Fruit fly (Drosophila melanogaster) whole organism, embryonic: Measurements from ENCODE around the gene CG1632.

Experiments used
- Ada2b ChIP-seq: fragments of 200-800 bp; sonication (Bioruptor generic); IDR thresholded peaks from 2 replicates; pipeline ENCODE4 v1.3.6; 2022; ENCODE audit warnings: missing biosample characterization, missing genetic modification characterization
- Atf6 ChIP-seq: fragments of 200-800 bp; sonication (Bioruptor generic); IDR thresholded peaks from 2 replicates; pipeline ENCODE4 v1.3.6; 2022; ENCODE audit warnings: missing biosample characterization, missing genetic modification characterization
- CG10147 ChIP-seq: fragments of 200-800 bp; sonication (Bioruptor generic); optimal IDR thresholded peaks from 2 replicates; lab custom pipeline; 2019; ENCODE audit warnings: missing biosample characterization, mild to moderate bottlenecking, missing genetic modification characterization, moderate library complexity
- CG10431 ChIP-seq: fragments of 200-800 bp; sonication (Bioruptor generic); optimal IDR thresholded peaks from 3 replicates; lab custom pipeline; 2018; ENCODE audit warnings: missing biosample characterization, mild to moderate bottlenecking, missing genetic modification characterization
- CG12219 ChIP-seq: fragments of 200-800 bp; sonication (Bioruptor generic); optimal IDR thresholded peaks from 3 replicates; lab custom pipeline; 2018; ENCODE audit warnings: missing biosample characterization, mild to moderate bottlenecking, missing genetic modification characterization
- CG15073 ChIP-seq: fragments of 200-800 bp; sonication (Bioruptor generic); optimal IDR thresholded peaks from 2 replicates; lab custom pipeline; 2016; ENCODE audit warnings: missing biosample characterization, missing genetic modification characterization
- CG2116 ChIP-seq: fragments of 200-800 bp; sonication (Bioruptor generic); optimal IDR thresholded peaks from 3 replicates; lab custom pipeline; 2018; ENCODE audit warnings: missing biosample characterization, mild to moderate bottlenecking, missing genetic modification characterization
- CG2120 ChIP-seq: fragments of 200-800 bp; sonication (Bioruptor generic); optimal IDR thresholded peaks from 3 replicates; lab custom pipeline; 2016; ENCODE audit warnings: missing biosample characterization, missing genetic modification characterization
- CG32772 ChIP-seq: fragments of 200-800 bp; sonication (Bioruptor generic); IDR thresholded peaks from 2 replicates; pipeline ENCODE4 v1.3.6; 2022; ENCODE audit warnings: missing biosample characterization, missing genetic modification characterization
- CG3726 ChIP-seq: fragments of 200-800 bp; sonication (Bioruptor generic); IDR thresholded peaks from 3 replicates; pipeline ENCODE4, ENCODE4 v1.3.6; 2022; ENCODE audit warnings: missing biosample characterization, missing genetic modification characterization
- CG7839 ChIP-seq: fragments of 200-800 bp; sonication (Bioruptor generic); optimal IDR thresholded peaks from 3 replicates; lab custom pipeline; 2018; ENCODE audit warnings: missing biosample characterization, mild to moderate bottlenecking, missing genetic modification characterization, moderate library complexity
- Dad ChIP-seq: fragments of 200-800 bp; sonication (Bioruptor generic); optimal IDR thresholded peaks from 3 replicates; lab custom pipeline; 2016; ENCODE audit warnings: missing biosample characterization, missing genetic modification characterization
- Dref ChIP-seq: fragments of 200-800 bp; sonication (Bioruptor generic); IDR thresholded peaks from 2 replicates; pipeline ENCODE4 v1.3.6; 2022; ENCODE audit warnings: missing biosample characterization, missing genetic modification characterization
- Drgx ChIP-seq: fragments of 200-800 bp; sonication (Bioruptor generic); IDR thresholded peaks from 2 replicates; pipeline ENCODE4 v1.3.6; 2022; ENCODE audit warnings: missing biosample characterization, missing genetic modification characterization
- E2f1 ChIP-seq: fragments of 200-800 bp; sonication (Bioruptor generic); IDR thresholded peaks from 2 replicates; pipeline ENCODE4 v1.3.6; 2022; ENCODE audit warnings: missing biosample characterization, missing genetic modification characterization
- HHEX ChIP-seq: fragments of 200-800 bp; sonication (Bioruptor generic); optimal IDR thresholded peaks from 3 replicates; lab custom pipeline; 2017; ENCODE audit warnings: missing biosample characterization, mild to moderate bottlenecking, missing genetic modification characterization, missing genetic modification reagents
- Lpt ChIP-seq: fragments of >200 bp; optimal IDR thresholded peaks from 2 replicates; lab custom pipeline; 2018; ENCODE audit warnings: missing biosample characterization, missing genetic modification characterization
- Meics ChIP-seq: fragments of 200-800 bp; sonication (Bioruptor generic); optimal IDR thresholded peaks from 2 replicates; lab custom pipeline; 2017; ENCODE audit warnings: missing biosample characterization, mild to moderate bottlenecking, missing genetic modification characterization
- Mes4 ChIP-seq: fragments of 200-800 bp; sonication (Bioruptor generic); optimal IDR thresholded peaks from 2 replicates; lab custom pipeline; 2016; ENCODE audit warnings: missing biosample characterization, missing genetic modification characterization
- Oli ChIP-seq: fragments of 200-800 bp; sonication (Bioruptor generic); optimal IDR thresholded peaks from 2 replicates; lab custom pipeline; 2018; ENCODE audit warnings: missing biosample characterization, mild to moderate bottlenecking, missing genetic modification characterization, moderate library complexity
- Optix ChIP-seq: fragments of 200-800 bp; sonication (Bioruptor generic); IDR thresholded peaks from 3 replicates; pipeline ENCODE4 v1.3.6; 2022; ENCODE audit warnings: missing biosample characterization, missing genetic modification characterization
- YL-1 ChIP-seq: fragments of 200-800 bp; sonication (Bioruptor generic); optimal IDR thresholded peaks from 3 replicates; lab custom pipeline; 2017; ENCODE audit warnings: missing biosample characterization, mild to moderate bottlenecking, missing genetic modification characterization
- amos ChIP-seq: fragments of 200-800 bp; sonication (Bioruptor generic); IDR thresholded peaks from 2 replicates; pipeline ENCODE4 v1.3.6; 2022; ENCODE audit warnings: missing biosample characterization, missing genetic modification characterization; ENCODE audit not compliant: partially characterized antibody
- ap ChIP-seq: fragments of 200-800 bp; sonication (Bioruptor generic); IDR thresholded peaks from 2 replicates; pipeline ENCODE4 v1.3.6; 2022; ENCODE audit warnings: missing biosample characterization, missing genetic modification characterization
- ara ChIP-seq: fragments of 200-800 bp; sonication (Bioruptor generic); IDR thresholded peaks from 2 replicates; pipeline ENCODE4 v1.3.6; 2022; ENCODE audit warnings: missing biosample characterization, missing genetic modification characterization
- bigmax ChIP-seq: fragments of 200-800 bp; sonication (Bioruptor generic); optimal IDR thresholded peaks from 2 replicates; lab custom pipeline; 2018; ENCODE audit warnings: missing biosample characterization, mild to moderate bottlenecking, missing genetic modification characterization
- bowl ChIP-seq: fragments of 200-800 bp; sonication (Bioruptor generic); IDR thresholded peaks from 2 replicates; pipeline ENCODE4 v1.3.6; 2022; ENCODE audit warnings: missing biosample characterization, missing genetic modification characterization
- cas ChIP-seq: fragments of 200-800 bp; sonication (Bioruptor generic); IDR thresholded peaks from 2 replicates; pipeline ENCODE4 v1.3.6; 2022; ENCODE audit warnings: missing biosample characterization, missing genetic modification characterization
- caup ChIP-seq: fragments of 200-800 bp; sonication (Bioruptor generic); optimal IDR thresholded peaks from 3 replicates; lab custom pipeline; 2017; ENCODE audit warnings: missing biosample characterization, mild to moderate bottlenecking, missing genetic modification characterization, moderate library complexity; ENCODE audit not compliant: severe bottlenecking
- chinmo ChIP-seq: fragments of 200-800 bp; sonication (Bioruptor generic); IDR thresholded peaks from 4 replicates; pipeline ENCODE4 v1.3.6; 2022; ENCODE audit warnings: missing biosample characterization, missing genetic modification characterization; ENCODE audit not compliant: partially characterized antibody
- dimm ChIP-seq: fragments of 200-800 bp; sonication (Bioruptor generic); IDR thresholded peaks from 2 replicates; pipeline ENCODE4 v1.3.6; 2022; ENCODE audit warnings: missing biosample characterization, missing genetic modification characterization
- dm ChIP-seq: fragments of 200-800 bp; sonication (Bioruptor generic); optimal IDR thresholded peaks from 3 replicates; lab custom pipeline; 2016; ENCODE audit warnings: missing biosample characterization, missing genetic modification characterization
- dmrt11E ChIP-seq: fragments of 200-800 bp; sonication (Bioruptor generic); optimal IDR thresholded peaks from 3 replicates; lab custom pipeline; 2018; ENCODE audit warnings: missing biosample characterization, mild to moderate bottlenecking, missing genetic modification characterization, moderate library complexity
- gfzf ChIP-seq: fragments of 200-800 bp; sonication (Bioruptor generic); optimal IDR thresholded peaks from 2 replicates; lab custom pipeline; 2016; ENCODE audit warnings: missing biosample characterization, mild to moderate bottlenecking, missing genetic modification characterization, moderate library complexity
- gt ChIP-seq: fragments of 200-800 bp; sonication (Bioruptor generic); IDR thresholded peaks from 2 replicates; pipeline ENCODE4 v1.3.6; 2022; ENCODE audit warnings: missing biosample characterization, missing genetic modification characterization
- ham ChIP-seq: fragments of 200-800 bp; sonication (Bioruptor generic); IDR thresholded peaks from 2 replicates; pipeline ENCODE4 v1.3.6; 2022; ENCODE audit warnings: missing biosample characterization, missing genetic modification characterization
- hbn ChIP-seq: fragments of 200-800 bp; sonication (Bioruptor generic); IDR thresholded peaks from 2 replicates; pipeline ENCODE4 v1.3.6; 2022; ENCODE audit warnings: missing biosample characterization, missing genetic modification characterization; ENCODE audit not compliant: partially characterized antibody
- her ChIP-seq: fragments of 200-800 bp; sonication (Bioruptor generic); optimal IDR thresholded peaks from 2 replicates; lab custom pipeline; 2016; ENCODE audit warnings: missing biosample characterization, missing genetic modification characterization
- kah ChIP-seq: fragments of 200-800 bp; sonication (Bioruptor generic); optimal IDR thresholded peaks from 2 replicates; lab custom pipeline; 2018; ENCODE audit warnings: missing biosample characterization, mild to moderate bottlenecking, missing genetic modification characterization
- kay ChIP-seq: fragments of 200-800 bp; sonication (Bioruptor generic); optimal IDR thresholded peaks from 2 replicates; lab custom pipeline; 2016; ENCODE audit warnings: missing biosample characterization, missing genetic modification characterization
- mam ChIP-seq: fragments of 200-800 bp; sonication (Bioruptor generic); optimal IDR thresholded peaks from 3 replicates; lab custom pipeline; 2016; ENCODE audit warnings: missing biosample characterization, missing genetic modification characterization
- mirr ChIP-seq: fragments of 200-800 bp; sonication (Bioruptor generic); optimal IDR thresholded peaks from 3 replicates; lab custom pipeline; 2018; ENCODE audit warnings: missing biosample characterization, mild to moderate bottlenecking, missing genetic modification characterization
- odd ChIP-seq: fragments of 200-800 bp; sonication (Bioruptor generic); optimal IDR thresholded peaks from 2 replicates; lab custom pipeline; 2017; ENCODE audit warnings: missing biosample characterization, mild to moderate bottlenecking, missing genetic modification characterization
- otp ChIP-seq: fragments of 200-800 bp; sonication (Bioruptor generic); IDR thresholded peaks from 3 replicates; pipeline ENCODE4, ENCODE4 v1.3.6; 2022; ENCODE audit warnings: missing biosample characterization, missing genetic modification characterization
- ranshi ChIP-seq: fragments of 200-800 bp; sonication (Bioruptor generic); IDR thresholded peaks from 2 replicates; pipeline ENCODE4 v1.3.6; 2022; ENCODE audit warnings: missing biosample characterization, missing genetic modification characterization
- sd ChIP-seq: fragments of 200-800 bp; sonication (Bioruptor generic); optimal IDR thresholded peaks from 3 replicates; lab custom pipeline; 2018; ENCODE audit warnings: missing biosample characterization, mild to moderate bottlenecking, missing genetic modification characterization, moderate library complexity
- sim ChIP-seq: fragments of 200-800 bp; sonication (Bioruptor generic); IDR thresholded peaks from 2 replicates; pipeline ENCODE4 v1.3.6; 2022; ENCODE audit warnings: missing biosample characterization, missing genetic modification characterization
- slp2 ChIP-seq: fragments of 200-800 bp; sonication (Bioruptor generic); optimal IDR thresholded peaks from 2 replicates; lab custom pipeline; 2016; ENCODE audit warnings: missing biosample characterization, missing genetic modification characterization
- stwl ChIP-seq: fragments of 200-800 bp; sonication (Bioruptor generic); optimal IDR thresholded peaks from 3 replicates; lab custom pipeline; 2018; ENCODE audit warnings: missing biosample characterization, mild to moderate bottlenecking, missing genetic modification characterization, moderate library complexity
- tap ChIP-seq: fragments of 200-800 bp; optimal IDR thresholded peaks from 3 replicates; lab custom pipeline; 2019; ENCODE audit warnings: missing biosample characterization, mild to moderate bottlenecking, missing genetic modification characterization, moderate library complexity
- tx ChIP-seq: fragments of 200-800 bp; sonication (Bioruptor generic); optimal IDR thresholded peaks from 2 replicates; lab custom pipeline; 2016; ENCODE audit warnings: missing biosample characterization, missing genetic modification characterization
- vfl ChIP-seq: fragments of 200-800 bp; sonication (Bioruptor generic); optimal IDR thresholded peaks from 2 replicates; lab custom pipeline; 2016; ENCODE audit warnings: missing biosample characterization, missing genetic modification characterization

CG1632 gene

dm6 chrX:8211094-8211730 is 41.3 kb upstream of the CG1632 start (continued):
- no peak for TF ChIP-seq bigmax (GFP tag; lab: Kevin White, UChicago)
- TF ChIP-seq kah = no peak
- no peak for TF ChIP-seq Mes4 (GFP tag; lab: Kevin White, UChicago)
- peak; percentile 62; the same call in 1 of the 2 replicates for TF ChIP-seq Drgx (GFP tag; lab: Robert Waterston, UW)
- no peak for TF ChIP-seq CG15073 (GFP tag; lab: Kevin White, UChicago)
- no peak for TF ChIP-seq hbn (GFP tag; lab: Robert Waterston, UW)
- no peak for TF ChIP-seq Oli (tag; lab: Kevin White, UChicago)
- TF ChIP-seq Dad (GFP tag; lab: Kevin White, UChicago) = no peak
- TF ChIP-seq Ada2b = no peak
- TF ChIP-seq dm (GFP tag; lab: Kevin White, UChicago) = no peak
- no peak for TF ChIP-seq Meics (GFP tag; lab: Kevin White, UChicago)
- TF ChIP-seq sd (tag; lab: Kevin White, UChicago) = no peak
- no peak for TF ChIP-seq CG10147
- TF ChIP-seq dimm (GFP tag; lab: Robert Waterston, UW) = no peak
- TF ChIP-seq CG7839 (tag; lab: Kevin White, UChicago) = peak; percentile 37
- no peak for TF ChIP-seq CG32772 (GFP tag; lab: Robert Waterston, UW)
- no peak for TF ChIP-seq mam (GFP tag; lab: Kevin White, UChicago)
- peak; percentile 58; the same call in 1 of the 2 replicates for TF ChIP-seq ara (GFP tag; lab: Robert Waterston, UW)
- TF ChIP-seq cas = no peak
- no peak for TF ChIP-seq Lpt (GFP tag; lab: Kevin White, UChicago)
- no peak for TF ChIP-seq YL-1
- TF ChIP-seq caup (GFP tag; lab: Kevin White, UChicago) = no peak
- TF ChIP-seq amos (GFP tag; lab: Robert Waterston, UW) = no peak
- TF ChIP-seq odd (GFP tag; lab: Kevin White, UChicago) = no peak
- TF ChIP-seq CG12219 (GFP tag; lab: Kevin White, UChicago) = no peak
- no peak for TF ChIP-seq mirr
- no peak for TF ChIP-seq gt (GFP tag; lab: Robert Waterston, UW)
- TF ChIP-seq HHEX = peak; percentile 12
- TF ChIP-seq Dref (GFP tag; lab: Robert Waterston, UW) = no peak
- no peak for TF ChIP-seq Atf6
- TF ChIP-seq her (GFP tag; lab: Kevin White, UChicago) = no peak
- TF ChIP-seq gfzf (GFP tag; lab: Kevin White, UChicago) = no peak
- no peak for TF ChIP-seq chinmo (GFP tag; lab: Robert Waterston, UW)
- peak; percentile 21 for TF ChIP-seq CG2120 (GFP tag; lab: Kevin White, UChicago)
- no peak for TF ChIP-seq CG2116 (GFP tag; lab: Kevin White, UChicago)
- no peak for TF ChIP-seq CG10431
- no peak for TF ChIP-seq vfl (GFP tag; lab: Kevin White, UChicago)
- no peak for TF ChIP-seq kay (GFP tag; lab: Kevin White, UChicago)
- TF ChIP-seq dmrt11E (tag; lab: Kevin White, UChicago) = peak; percentile 53
- TF ChIP-seq otp (GFP tag; lab: Robert Waterston, UW) = no peak
- no peak for TF ChIP-seq E2f1 (GFP tag; lab: Robert Waterston, UW)
- TF ChIP-seq slp2 (GFP tag; lab: Kevin White, UChicago) = no peak
- TF ChIP-seq tx (GFP tag; lab: Kevin White, UChicago) = no peak
- TF ChIP-seq ham (GFP tag; lab: Robert Waterston, UW) = no peak
- TF ChIP-seq ranshi (GFP tag; lab: Robert Waterston, UW) = no peak
- no peak for TF ChIP-seq ap (GFP tag; lab: Robert Waterston, UW)
- no peak for TF ChIP-seq sim
- no peak for TF ChIP-seq tap (tag; lab: Kevin White, UChicago)
- TF ChIP-seq CG3726 (GFP tag; lab: Robert Waterston, UW) = no peak
- TF ChIP-seq bowl (GFP tag; lab: Robert Waterston, UW) = no peak
- no peak for TF ChIP-seq Optix (GFP tag; lab: Robert Waterston, UW)
- no peak for TF ChIP-seq stwl (tag; lab: Kevin White, UChicago)
